Fruit fly (Drosophila melanogaster) whole organism, adult: ENCODE results near the gene CG14042.

ENCODE experiments used
- CG11617 ChIP-seq: fragments of 200-800 bp; sonication (Bioruptor generic); optimal IDR thresholded peaks from 2 replicates; lab custom pipeline; 2017; ENCODE audit warnings: mild to moderate bottlenecking, missing biosample characterization, missing genetic modification reagents, missing genetic modification characterization
- CG12768 ChIP-seq: fragments of 200-800 bp; sonication (Bioruptor generic); optimal IDR thresholded peaks from 2 replicates; lab custom pipeline; 2017; ENCODE audit warnings: missing biosample characterization, missing genetic modification characterization, mild to moderate bottlenecking, moderate library complexity, missing genetic modification reagents
- CG14711 ChIP-seq: fragments of 200-800 bp; sonication (Bioruptor generic); optimal IDR thresholded peaks from 2 replicates; lab custom pipeline; 2018; ENCODE audit warnings: missing biosample characterization, mild to moderate bottlenecking, missing genetic modification characterization, moderate library complexity
- CG1620 ChIP-seq: fragments of 200-800 bp; sonication (Bioruptor generic); optimal IDR thresholded peaks from 2 replicates; lab custom pipeline; 2016; ENCODE audit warnings: missing biosample characterization, missing genetic modification characterization
- CG33017 ChIP-seq: fragments of 200-800 bp; sonication (Bioruptor generic); optimal IDR thresholded peaks from 2 replicates; lab custom pipeline; 2018; ENCODE audit warnings: missing biosample characterization, mild to moderate bottlenecking, missing genetic modification characterization, moderate library complexity
- CG5204 ChIP-seq: fragments of 200-800 bp; sonication (Bioruptor generic); optimal IDR thresholded peaks from 2 replicates; lab custom pipeline; 2016; ENCODE audit warnings: missing biosample characterization, missing genetic modification characterization
- CG7045 ChIP-seq: fragments of 200-800 bp; sonication (Bioruptor generic); optimal IDR thresholded peaks from 2 replicates; lab custom pipeline; 2017; ENCODE audit warnings: missing biosample characterization, mild to moderate bottlenecking, missing genetic modification characterization
- CG7101 ChIP-seq: fragments of 200-800 bp; sonication (Bioruptor generic); optimal IDR thresholded peaks from 2 replicates; lab custom pipeline; 2018; ENCODE audit warnings: missing biosample characterization, mild to moderate bottlenecking, missing genetic modification characterization, moderate library complexity
- Clk ChIP-seq: fragments of 200-800 bp; sonication (Bioruptor generic); optimal IDR thresholded peaks from 2 replicates; lab custom pipeline; 2017; ENCODE audit warnings: missing biosample characterization, missing genetic modification characterization
- Crg-1 ChIP-seq: fragments of 200-800 bp; sonication (Bioruptor generic); optimal IDR thresholded peaks from 2 replicates; lab custom pipeline; 2016; ENCODE audit warnings: missing biosample characterization, missing genetic modification characterization
- Hr96 ChIP-seq: fragments of 200-800 bp; sonication (Bioruptor generic); optimal IDR thresholded peaks from 2 replicates; lab custom pipeline; 2016; ENCODE audit warnings: missing biosample characterization, missing genetic modification characterization
- Mnt ChIP-seq: fragments of 200-800 bp; sonication (Bioruptor generic); optimal IDR thresholded peaks from 2 replicates; lab custom pipeline; 2016; ENCODE audit warnings: missing biosample characterization, mild to moderate bottlenecking, missing genetic modification characterization
- bab1 ChIP-seq: fragments of 200-800 bp; sonication (Bioruptor generic); optimal IDR thresholded peaks from 3 replicates; lab custom pipeline; 2019; ENCODE audit warnings: missing biosample characterization, mild to moderate bottlenecking, missing genetic modification characterization, moderate library complexity
- cic ChIP-seq: fragments of 200-800 bp; sonication (Bioruptor generic); optimal IDR thresholded peaks from 2 replicates; lab custom pipeline; 2017; ENCODE audit warnings: missing biosample characterization, mild to moderate bottlenecking, missing genetic modification characterization, moderate library complexity
- cnc ChIP-seq, 2 experiments: fragments of >200 bp; optimal IDR thresholded peaks; 2 replicates each; lab custom pipeline; 2017
- kay ChIP-seq: fragments of 200-800 bp; sonication (Bioruptor generic); peaks from one replicate; lab custom pipeline; 2016; ENCODE audit warnings: missing biosample characterization, missing genetic modification characterization, borderline replicate concordance
- ovo ChIP-seq: fragments of 200-800 bp; sonication (Bioruptor generic); optimal IDR thresholded peaks from 2 replicates; lab custom pipeline; 2016; ENCODE audit warnings: missing biosample characterization, missing genetic modification characterization
- pad ChIP-seq: fragments of 200-800 bp; sonication (Bioruptor generic); optimal IDR thresholded peaks from 3 replicates; lab custom pipeline; 2017; ENCODE audit warnings: missing biosample characterization, missing genetic modification characterization, mild to moderate bottlenecking, moderate library complexity, missing genetic modification reagents
- tj ChIP-seq: fragments of 200-800 bp; sonication (Bioruptor generic); optimal IDR thresholded peaks from 3 replicates; lab custom pipeline; 2017; ENCODE audit warnings: missing biosample characterization, mild to moderate bottlenecking, missing genetic modification characterization, moderate library complexity
- toe ChIP-seq: fragments of 200-800 bp; sonication (Bioruptor generic); optimal IDR thresholded peaks from 2 replicates; lab custom pipeline; 2016; ENCODE audit warnings: missing biosample characterization, missing genetic modification characterization

CG14042 gene

dm6 chr2L:4998260-4998560, 39.3 kb upstream of the CG14042 start:
- no peak for TF ChIP-seq CG33017
- TF ChIP-seq CG7045 (GFP tag; lab: Kevin White, UChicago), result no peak
- no peak for TF ChIP-seq cic (GFP tag; lab: Kevin White, UChicago)
- TF ChIP-seq Crg-1 (GFP tag; lab: Kevin White, UChicago), result no peak
- TF ChIP-seq tj, result no peak

dm6 chr2L:4998571-4999191, 38.8 kb upstream of the CG14042 start:
- TF ChIP-seq cic (GFP tag; lab: Kevin White, UChicago) (peak; percentile 8), pad (no peak), kay (GFP tag; lab: Kevin White, UChicago) (peak; percentile 79)

dm6 chr2L:4999389-5000032, 38.0 kb upstream of the CG14042 start:
- TF ChIP-seq kay (GFP tag; lab: Kevin White, UChicago) (no peak), Hr96 (peak; percentile 86), CG7101 (tag; lab: Kevin White, UChicago) (peak; percentile 93), CG11617 (GFP tag; lab: Kevin White, UChicago) (peak; percentile 82), CG5204 (peak; percentile 78), cic (GFP tag; lab: Kevin White, UChicago) (peak; percentile 73), Clk (GFP tag; lab: Kevin White, UChicago) (peak; percentile 90), CG14711 (tag; lab: Kevin White, UChicago) (peak; percentile 84), Crg-1 (GFP tag; lab: Kevin White, UChicago) (peak; percentile 42), CG12768 (peak; percentile 93), ovo (GFP tag; lab: Kevin White, UChicago) (no peak), CG7045 (GFP tag; lab: Kevin White, UChicago) (peak; percentile 84), pad (peak; percentile 66), toe (GFP tag; lab: Kevin White, UChicago) (peak; percentile 90), bab1 (GFP tag; lab: Kevin White, UChicago) (peak; percentile 85), cnc (optimal IDR thresholded peaks at IDR 0.05; lab: Kevin White, UChicago) (no peak), tj (no peak), CG1620 (GFP tag; lab: Kevin White, UChicago) (peak; percentile 74), CG33017 (peak; percentile 92), Mnt (GFP tag; lab: Kevin White, UChicago) (peak; percentile 11)

- TF ChIP-seq bab1 (GFP tag; lab: Kevin White, UChicago), result peak; percentile 76
- peak; percentile 65 for TF ChIP-seq Mnt (GFP tag; lab: Kevin White, UChicago)
- peak; percentile 34 for TF ChIP-seq CG1620 (GFP tag; lab: Kevin White, UChicago)
- peak; percentile 91 for TF ChIP-seq CG5204
- peak; percentile 18 for TF ChIP-seq pad
- no peak for TF ChIP-seq Crg-1 (GFP tag; lab: Kevin White, UChicago)
- TF ChIP-seq kay (GFP tag; lab: Kevin White, UChicago), result peak; percentile 95
- TF ChIP-seq cic (GFP tag; lab: Kevin White, UChicago), result peak; percentile 55
- TF ChIP-seq Clk (GFP tag; lab: Kevin White, UChicago), result peak; percentile 56
- no peak for TF ChIP-seq cnc (optimal IDR thresholded peaks at IDR 0.05; lab: Kevin White, UChicago)
- peak; percentile 41 for TF ChIP-seq ovo (GFP tag; lab: Kevin White, UChicago)
- TF ChIP-seq CG12768, result peak; percentile 83
- TF ChIP-seq CG14711 (tag; lab: Kevin White, UChicago), result peak; percentile 76
- peak; percentile 92 for TF ChIP-seq CG7101 (tag; lab: Kevin White, UChicago)
- TF ChIP-seq Hr96, result peak; percentile 77
- TF ChIP-seq CG33017, result peak; percentile 95
- TF ChIP-seq tj, result peak; percentile 18
- TF ChIP-seq CG11617 (GFP tag; lab: Kevin White, UChicago), result peak; percentile 86
- TF ChIP-seq CG7045 (GFP tag; lab: Kevin White, UChicago), result peak; percentile 72
- TF ChIP-seq toe (GFP tag; lab: Kevin White, UChicago), result peak; percentile 80
Observed at dm6 chr2L:5000287-5000871, 37.1 kb upstream of the CG14042 start.

dm6 chr2L:5000919-5001581, 36.5 kb upstream of the CG14042 start:
- TF ChIP-seq toe (GFP tag; lab: Kevin White, UChicago) (no peak), CG1620 (GFP tag; lab: Kevin White, UChicago) (no peak), Crg-1 (GFP tag; lab: Kevin White, UChicago) (no peak), CG33017 (no peak), CG14711 (tag; lab: Kevin White, UChicago) (peak; percentile 35), CG7101 (tag; lab: Kevin White, UChicago) (no peak), CG5204 (no peak), CG7045 (GFP tag; lab: Kevin White, UChicago) (no peak), tj (peak; percentile 68), CG11617 (GFP tag; lab: Kevin White, UChicago) (no peak), Mnt (GFP tag; lab: Kevin White, UChicago) (no peak), CG12768 (peak; percentile 11), cic (GFP tag; lab: Kevin White, UChicago) (peak; percentile 72), cnc (optimal IDR thresholded peaks at IDR 0.05; lab: Kevin White, UChicago) (no peak), ovo (GFP tag; lab: Kevin White, UChicago) (no peak), Clk (GFP tag; lab: Kevin White, UChicago) (no peak), pad (peak; percentile 97), Hr96 (no peak), bab1 (GFP tag; lab: Kevin White, UChicago) (no peak), kay (GFP tag; lab: Kevin White, UChicago) (peak; percentile 33)
